Fruit fly (Drosophila melanogaster) whole organism, pupa: ENCODE data around the gene G6P.

ENCODE experiments used
- CG10348 ChIP-seq: fragments of 200-800 bp; sonication (Bioruptor generic); IDR thresholded peaks from 2 replicates; pipeline ENCODE4 v1.3.6; 2022; ENCODE audit warnings: missing biosample characterization, missing genetic modification characterization
- CG12605 ChIP-seq: fragments of 200-800 bp; sonication (Bioruptor generic); IDR thresholded peaks from 2 replicates; pipeline ENCODE4 v1.3.6; 2022; ENCODE audit warnings: missing biosample characterization, missing genetic modification characterization
- CG13204 ChIP-seq: fragments of 200-800 bp; sonication (Bioruptor generic); optimal IDR thresholded peaks from 2 replicates; lab custom pipeline; 2018; ENCODE audit warnings: missing biosample characterization, mild to moderate bottlenecking, missing genetic modification characterization, moderate library complexity
- CG14655 ChIP-seq: fragments of 200-800 bp; sonication (Bioruptor generic); optimal IDR thresholded peaks from 3 replicates; lab custom pipeline; 2017; ENCODE audit warnings: mild to moderate bottlenecking, missing biosample characterization, missing genetic modification reagents, missing genetic modification characterization
- CG15710 ChIP-seq: fragments of 200-800 bp; sonication (Bioruptor generic); optimal IDR thresholded peaks from 2 replicates; lab custom pipeline; 2018; ENCODE audit warnings: missing biosample characterization, mild to moderate bottlenecking, missing genetic modification characterization, moderate library complexity
- CG17806 ChIP-seq: fragments of 200-800 bp; sonication (Bioruptor generic); optimal IDR thresholded peaks from 2 replicates; lab custom pipeline; 2018; ENCODE audit warnings: missing biosample characterization, mild to moderate bottlenecking, missing genetic modification characterization, moderate library complexity
- CG32121 ChIP-seq: fragments of 200-800 bp; sonication (Bioruptor generic); IDR thresholded peaks from 2 replicates; pipeline ENCODE4 v1.3.6; 2022; ENCODE audit warnings: missing biosample characterization, missing genetic modification characterization
- CG34367 ChIP-seq: fragments of 200-800 bp; sonication (Bioruptor generic); optimal IDR thresholded peaks from 2 replicates; lab custom pipeline; 2018; ENCODE audit warnings: missing biosample characterization, mild to moderate bottlenecking, missing genetic modification characterization
- CG4496 ChIP-seq: fragments of 200-800 bp; sonication (Bioruptor generic); IDR thresholded peaks from 3 replicates; pipeline ENCODE4 v1.3.6; 2022; ENCODE audit warnings: missing biosample characterization, missing genetic modification characterization
- CG8159 ChIP-seq: fragments of 200-800 bp; sonication (Bioruptor generic); optimal IDR thresholded peaks from 3 replicates; lab custom pipeline; 2018; ENCODE audit warnings: missing biosample characterization, mild to moderate bottlenecking, missing genetic modification characterization, moderate library complexity
- CG8301 ChIP-seq: fragments of 200-800 bp; sonication (Bioruptor generic); optimal IDR thresholded peaks from 2 replicates; lab custom pipeline; 2018; ENCODE audit warnings: missing biosample characterization, mild to moderate bottlenecking, missing genetic modification characterization
- CG9948 ChIP-seq: fragments of 200-800 bp; sonication (Bioruptor generic); optimal IDR thresholded peaks from 2 replicates; lab custom pipeline; 2018; ENCODE audit warnings: missing biosample characterization, mild to moderate bottlenecking, missing genetic modification characterization, moderate library complexity
- D1 ChIP-seq: fragments of 200-800 bp; sonication (Bioruptor generic); optimal IDR thresholded peaks from 2 replicates; lab custom pipeline; 2018; ENCODE audit warnings: missing biosample characterization, mild to moderate bottlenecking, missing genetic modification characterization, moderate library complexity
- EcR ChIP-seq: fragments of 200-800 bp; sonication (Bioruptor generic); optimal IDR thresholded peaks from 3 replicates; lab custom pipeline; 2019; ENCODE audit warnings: missing biosample characterization, missing genetic modification characterization, mild to moderate bottlenecking, moderate library complexity, missing genetic modification reagents
- Ets98B ChIP-seq: fragments of 200-800 bp; sonication (Bioruptor generic); IDR thresholded peaks from 2 replicates; pipeline ENCODE4 v1.3.6; 2022; ENCODE audit warnings: missing biosample characterization, missing genetic modification characterization
- Pif1A ChIP-seq: fragments of 200-800 bp; sonication (Bioruptor generic); optimal IDR thresholded peaks from 3 replicates; lab custom pipeline; 2016; ENCODE audit warnings: missing biosample characterization, missing genetic modification characterization
- Pif1B ChIP-seq: fragments of 200-800 bp; sonication (Bioruptor generic); optimal IDR thresholded peaks from 3 replicates; lab custom pipeline; 2016; ENCODE audit warnings: missing biosample characterization, missing genetic modification characterization
- Snoo ChIP-seq: fragments of 200-800 bp; sonication (Bioruptor generic); optimal IDR thresholded peaks from 3 replicates; lab custom pipeline; 2017; ENCODE audit warnings: missing biosample characterization, mild to moderate bottlenecking, missing genetic modification characterization, inconsistent platforms
- fd96Ca ChIP-seq: fragments of 200-800 bp; sonication (Bioruptor generic); IDR thresholded peaks from 3 replicates; pipeline ENCODE4 v1.3.6; 2022; ENCODE audit warnings: missing biosample characterization, missing genetic modification characterization
- gl ChIP-seq: fragments of 200-800 bp; sonication (Bioruptor generic); optimal IDR thresholded peaks from 2 replicates; lab custom pipeline; 2018; ENCODE audit warnings: missing biosample characterization, mild to moderate bottlenecking, missing genetic modification characterization
- rn ChIP-seq: fragments of 200-800 bp; sonication (Bioruptor generic); IDR thresholded peaks from 2 replicates; pipeline ENCODE4 v1.3.6; 2022; ENCODE audit warnings: missing biosample characterization, missing genetic modification characterization

G6P gene

dm6 chr2L:2767627-2768026 is 47.9 kb downstream of the G6P start, which contains the start of the genes Taf10b and Taf10:
Gene Taf10b, minus strand, starts transcription at chr2L:2767845.
Gene Taf10, plus strand, starts transcription at chr2L:2767890.
- no peak for TF ChIP-seq CG12605 (GFP tag; lab: Robert Waterston, UW)
- TF ChIP-seq fd96Ca (GFP tag; lab: Robert Waterston, UW): peak; percentile 46; the same call in 1 of the 3 replicates
- no peak for TF ChIP-seq CG34367 (tag; lab: Kevin White, UChicago)
- no peak for TF ChIP-seq EcR
- TF ChIP-seq CG8159 (tag; lab: Kevin White, UChicago): no peak
- no peak for TF ChIP-seq CG10348

dm6 chr2L:2765659-2766373 is 49.7 kb downstream of the G6P start, which contains the start of the genes Snx21 and aph-1:
Gene Snx21, minus strand, starts transcription at chr2L:2765665.
Gene aph-1, plus strand, starts transcription at chr2L:2766233.
- TF ChIP-seq CG14655 (GFP tag; lab: Kevin White, UChicago): peak; percentile 87
- TF ChIP-seq CG17806 (tag; lab: Kevin White, UChicago): peak; percentile 85
- TF ChIP-seq CG8159 (tag; lab: Kevin White, UChicago): peak; percentile 91
- peak; percentile 90 for TF ChIP-seq fd96Ca (GFP tag; lab: Robert Waterston, UW)
- TF ChIP-seq CG32121 (GFP tag; lab: Robert Waterston, UW): peak; percentile 85
- TF ChIP-seq EcR: peak; percentile 10
- TF ChIP-seq Pif1A (GFP tag; lab: Kevin White, UChicago): peak; percentile 80
- peak; percentile 87 for TF ChIP-seq CG15710 (tag; lab: Kevin White, UChicago)
- peak; percentile 86 for TF ChIP-seq CG9948
- TF ChIP-seq CG12605 (GFP tag; lab: Robert Waterston, UW): peak; percentile 71
- TF ChIP-seq CG34367 (tag; lab: Kevin White, UChicago): peak; percentile 75
- TF ChIP-seq CG13204: no peak
- TF ChIP-seq Pif1B (GFP tag; lab: Kevin White, UChicago): peak; percentile 91
- peak; percentile 57 for TF ChIP-seq rn (GFP tag; lab: Robert Waterston, UW)
- 0 out of 2 replicates have a peak, but pooled peaks have one; percentile 48 for TF ChIP-seq CG10348
- peak; percentile 82 for TF ChIP-seq CG8301 (tag; lab: Kevin White, UChicago)
- peak; percentile 88 for TF ChIP-seq CG4496 (GFP tag; lab: Robert Waterston, UW)
- TF ChIP-seq Ets98B: peak; percentile 86
- TF ChIP-seq Snoo (tag; lab: Kevin White, UChicago): peak; percentile 87
- peak; percentile 45 for TF ChIP-seq gl (tag; lab: Kevin White, UChicago)
- TF ChIP-seq D1 (tag; lab: Kevin White, UChicago): no peak
